Worm (Caenorhabditis elegans) whole organism, L2 larva: Measurements from ENCODE around the gene folr-1.

Experiments used
- C34F6.9 ChIP-seq: fragments of 150-350 bp; optimal IDR thresholded peaks from 2 replicates; lab custom pipeline; 2014; ENCODE audit warnings: missing biosample characterization, missing genetic modification characterization
- R02D3.7 ChIP-seq: fragments of 150-350 bp; optimal IDR thresholded peaks from 2 replicates; lab custom pipeline; 2014; ENCODE audit warnings: missing biosample characterization, missing genetic modification characterization
- ZK546.5 ChIP-seq: sonication (generic microtip); optimal IDR thresholded peaks from 2 replicates; lab custom pipeline; 2017; ENCODE audit warnings: missing biosample characterization, missing genetic modification characterization
- alr-1 ChIP-seq: fragments of 150-350 bp; optimal IDR thresholded peaks from 2 replicates; lab custom pipeline; 2014; ENCODE audit warnings: missing biosample characterization, missing genetic modification characterization
- aly-2 ChIP-seq: fragments of 150-350 bp; optimal IDR thresholded peaks from 2 replicates; lab custom pipeline; 2014; ENCODE audit warnings: missing biosample characterization, missing genetic modification characterization
- ama-1 ChIP-seq: fragments of 150-350 bp; optimal IDR thresholded peaks from 2 replicates; lab custom pipeline; 2018; ENCODE audit warnings: inconsistent platforms
- blmp-1 ChIP-seq: sonication (generic microtip); optimal IDR thresholded peaks from 2 replicates; lab custom pipeline; 2017; ENCODE audit warnings: missing genetic modification characterization, mild to moderate bottlenecking, missing compliant biosample characterization, antibody characterized with exemption, moderate library complexity; ENCODE audit not compliant: insufficient read depth
- ceh-16 ChIP-seq: fragments of 150-350 bp; optimal IDR thresholded peaks from 2 replicates; lab custom pipeline; 2014; ENCODE audit warnings: missing biosample characterization, missing genetic modification characterization
- elt-1 ChIP-seq: fragments of 150-350 bp; optimal IDR thresholded peaks from 2 replicates; lab custom pipeline; 2014; ENCODE audit warnings: missing biosample characterization, missing genetic modification characterization
- elt-3 ChIP-seq: sonication (generic microtip); optimal IDR thresholded peaks from 2 replicates; lab custom pipeline; 2017; ENCODE audit warnings: missing biosample characterization, missing genetic modification characterization
- fos-1 ChIP-seq: fragments of 150-350 bp; optimal IDR thresholded peaks from 2 replicates; lab custom pipeline; 2014; ENCODE audit warnings: missing biosample characterization, missing genetic modification characterization
- lin-11 ChIP-seq: fragments of 150-350 bp; sonication (generic microtip); optimal IDR thresholded peaks from 2 replicates; lab custom pipeline; 2014; ENCODE audit warnings: missing biosample characterization, missing genetic modification characterization, inconsistent platforms, mixed read lengths
- lsy-2 ChIP-seq, 2 experiments: fragments of 150-350 bp in 1 of 2; sonication (generic microtip) in 1 of 2; optimal IDR thresholded peaks; 2 replicates each; lab custom pipeline; 2014 to 2017; ENCODE audit warnings: missing biosample characterization in 2 of 2, missing genetic modification characterization in 2 of 2
- mab-5 ChIP-seq: fragments of 150-350 bp; optimal IDR thresholded peaks from 2 replicates; lab custom pipeline; 2014; ENCODE audit warnings: missing biosample characterization, missing genetic modification characterization
- mbf-1 ChIP-seq: sonication (generic microtip); optimal IDR thresholded peaks from 2 replicates; lab custom pipeline; 2017; ENCODE audit warnings: missing biosample characterization, missing genetic modification characterization
- mdl-1 ChIP-seq, 2 experiments: fragments of 150-350 bp in 1 of 2; sonication (generic microtip) in 1 of 2; optimal IDR thresholded peaks; 2 replicates each; lab custom pipeline; 2017; ENCODE audit warnings: missing biosample characterization in 2 of 2, missing genetic modification characterization in 2 of 2
- nhr-10 ChIP-seq: sonication (generic microtip); optimal IDR thresholded peaks from 2 replicates; lab custom pipeline; 2017; ENCODE audit warnings: missing biosample characterization, missing genetic modification characterization
- nhr-11 ChIP-seq: fragments of 150-350 bp; optimal IDR thresholded peaks from 2 replicates; lab custom pipeline; 2014; ENCODE audit warnings: missing biosample characterization, missing genetic modification characterization
- nhr-12 ChIP-seq: fragments of 150-350 bp; optimal IDR thresholded peaks from 2 replicates; lab custom pipeline; 2014; ENCODE audit warnings: missing biosample characterization, missing genetic modification characterization
- nhr-129 ChIP-seq: fragments of 150-350 bp; optimal IDR thresholded peaks from 2 replicates; lab custom pipeline; 2014; ENCODE audit warnings: missing biosample characterization, missing genetic modification characterization
- nhr-21 ChIP-seq: fragments of 150-350 bp; optimal IDR thresholded peaks from 2 replicates; lab custom pipeline; 2014; ENCODE audit warnings: missing biosample characterization, missing genetic modification characterization
- nhr-237 ChIP-seq: fragments of 150-350 bp; optimal IDR thresholded peaks from 2 replicates; lab custom pipeline; 2014; ENCODE audit warnings: missing biosample characterization, missing genetic modification characterization
- nhr-6 ChIP-seq: fragments of 150-350 bp; optimal IDR thresholded peaks from 2 replicates; lab custom pipeline; 2014; ENCODE audit warnings: missing biosample characterization, missing genetic modification characterization
- nhr-77 ChIP-seq: fragments of 150-350 bp; optimal IDR thresholded peaks from 2 replicates; lab custom pipeline; 2014; ENCODE audit warnings: missing biosample characterization, missing genetic modification characterization
- peb-1 ChIP-seq: fragments of 150-350 bp; optimal IDR thresholded peaks from 2 replicates; lab custom pipeline; 2014; ENCODE audit warnings: missing biosample characterization, missing genetic modification characterization
- sem-4 ChIP-seq: fragments of 150-350 bp; optimal IDR thresholded peaks from 2 replicates; lab custom pipeline; 2014; ENCODE audit warnings: missing biosample characterization, missing genetic modification reagents, missing genetic modification characterization
- sma-3 ChIP-seq: sonication (generic microtip); optimal IDR thresholded peaks from 2 replicates; lab custom pipeline; 2016; ENCODE audit warnings: missing genetic modification reagents, missing genetic modification characterization, missing compliant biosample characterization
- unc-39 ChIP-seq: fragments of 150-350 bp; optimal IDR thresholded peaks from 2 replicates; lab custom pipeline; 2014; ENCODE audit warnings: missing biosample characterization, missing genetic modification characterization
- unc-55 ChIP-seq: fragments of 150-350 bp; sonication (generic microtip); optimal IDR thresholded peaks from 3 replicates; lab custom pipeline; 2014; ENCODE audit warnings: missing biosample characterization, missing genetic modification reagents, missing genetic modification characterization
- unc-62 ChIP-seq: fragments of 150-350 bp; optimal IDR thresholded peaks from 2 replicates; lab custom pipeline; 2014; ENCODE audit warnings: missing biosample characterization, missing genetic modification reagents, missing genetic modification characterization
- zag-1 ChIP-seq: fragments of 150-350 bp; optimal IDR thresholded peaks from 2 replicates; lab custom pipeline; 2014; ENCODE audit warnings: missing biosample characterization, missing genetic modification characterization
- ztf-1 ChIP-seq: fragments of 200-800 bp; sonication (Bioruptor generic); conservative IDR thresholded peaks from 2 replicates; pipeline ENCODE4 v1.3.6; 2022; ENCODE audit warnings: missing genetic modification characterization, missing compliant biosample characterization
- ztf-11 ChIP-seq: sonication (generic microtip); optimal IDR thresholded peaks from 2 replicates; lab custom pipeline; 2017; ENCODE audit warnings: missing biosample characterization, missing genetic modification characterization
- ztf-4 ChIP-seq: fragments of 150-350 bp; optimal IDR thresholded peaks from 2 replicates; lab custom pipeline; 2014; ENCODE audit warnings: missing biosample characterization, missing genetic modification characterization

folr-1 gene

DNA sequence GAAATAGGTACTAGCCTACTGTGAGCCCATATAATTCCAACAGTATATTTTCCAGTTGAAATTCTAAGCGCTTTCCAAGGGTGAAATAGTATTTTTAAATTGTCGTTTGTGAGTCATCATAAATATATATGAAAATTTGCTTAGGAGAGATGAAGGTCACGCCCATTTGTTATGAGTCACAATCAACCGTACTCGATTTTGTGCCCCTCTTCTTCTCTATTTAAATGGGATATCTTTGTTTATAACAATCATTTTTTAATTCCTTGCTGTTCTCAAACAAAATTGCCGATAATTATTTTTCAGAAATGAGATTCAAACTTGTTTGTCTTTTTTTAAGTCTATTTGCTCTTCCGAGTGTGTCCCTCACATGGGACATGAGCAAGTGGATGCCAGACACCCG, at the start of gene folr-1:
TSS of gene folr-1 (plus strand) at position 301 of the 400 bp plus-strand sequence.
- TF ChIP-seq ztf-11 (tag; lab: Kevin White, UChicago) (no peak), peb-1 (tag; lab: Kevin White, UChicago) (no peak), ceh-16 (tag; lab: Kevin White, UChicago) (no peak)

DNA sequence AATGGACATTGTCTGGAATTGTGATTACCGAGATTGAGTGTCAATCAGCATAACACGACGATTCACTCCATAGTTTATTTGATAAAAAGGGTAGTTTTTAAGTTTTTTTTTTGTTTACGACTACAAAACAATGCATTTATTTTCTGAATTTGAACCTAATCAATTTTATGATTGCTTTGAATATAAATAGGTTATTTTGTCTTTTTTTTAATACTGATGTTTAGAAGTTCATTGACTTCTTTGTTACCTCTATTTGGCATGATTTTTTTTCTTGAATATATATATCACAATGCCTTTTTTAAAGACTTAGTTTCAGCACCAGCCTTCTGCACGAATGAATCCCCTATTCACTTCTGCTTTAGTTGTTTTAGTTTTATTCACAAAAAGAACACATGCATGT, 49.6 kb upstream of the folr-1 start, which contains the start of gene R07B1.13:
TSS of gene R07B1.13 (plus strand) at position 301 of the 400 bp plus-strand sequence.
- TF ChIP-seq nhr-11 (tag; lab: Kevin White, UChicago) (no peak), peb-1 (tag; lab: Kevin White, UChicago) (no peak), lin-11 (tag; lab: Kevin White, UChicago) (no peak), elt-1 (no peak), nhr-10 (tag; lab: Kevin White, UChicago) (no peak), sma-3 (no peak), nhr-6 (tag; lab: Kevin White, UChicago) (no peak), ZK546.5 (tag; lab: Kevin White, UChicago) (no peak), C34F6.9 (tag; lab: Kevin White, UChicago) (no peak), nhr-237 (tag; lab: Kevin White, UChicago) (no peak), nhr-21 (tag; lab: Kevin White, UChicago) (no peak), aly-2 (tag; lab: Kevin White, UChicago) (no peak), ztf-4 (tag; lab: Kevin White, UChicago) (no peak), nhr-77 (tag; lab: Kevin White, UChicago) (no peak), sem-4 (tag; lab: Kevin White, UChicago) (no peak), mdl-1 (tag; optimal IDR thresholded peaks at IDR 0.05; lab: Kevin White, UChicago) (no peak), R02D3.7 (tag; lab: Kevin White, UChicago) (no peak), lsy-2 (tag; optimal IDR thresholded peaks at IDR 0.05; lab: Kevin White, UChicago) (no peak), zag-1 (tag; lab: Kevin White, UChicago) (no peak), unc-55 (GFP tag; lab: Kevin White, UChicago) (no peak)
- TF ChIP-seq, all 48 proteins: peak for 0

DNA sequence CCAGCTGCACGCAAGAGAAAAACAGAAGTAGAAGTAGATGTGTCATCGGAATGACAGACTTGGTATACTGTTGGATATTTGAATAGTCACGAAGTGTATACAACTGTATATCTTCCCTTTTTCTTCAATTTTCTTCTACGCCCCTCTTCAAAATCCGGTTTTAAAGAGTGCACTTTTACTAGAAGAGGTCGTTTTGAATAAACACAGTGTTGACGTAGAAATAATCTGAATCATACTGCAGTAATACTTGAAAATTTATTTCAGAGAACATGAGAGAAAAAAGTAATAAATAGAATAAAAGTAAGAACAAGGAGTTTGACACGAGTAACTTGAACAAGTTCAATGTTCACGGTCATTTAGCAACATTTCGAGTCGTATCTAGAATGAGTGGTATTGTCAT, 46.5 kb upstream of the folr-1 start, which contains the start of gene R07B1.8:
TSS of gene R07B1.8 (minus strand) at position 101 of the 400 bp plus-strand sequence.
- TF ChIP-seq ama-1 (lab: Kevin White, UChicago) (no peak), ztf-4 (tag; lab: Kevin White, UChicago) (no peak), unc-62 (GFP tag; lab: Kevin White, UChicago) (no peak), C34F6.9 (tag; lab: Kevin White, UChicago) (no peak), elt-3 (tag; lab: Kevin White, UChicago) (no peak), ceh-16 (tag; lab: Kevin White, UChicago) (no peak), nhr-12 (tag; lab: Kevin White, UChicago) (no peak), unc-39 (tag; lab: Kevin White, UChicago) (no peak), unc-55 (GFP tag; lab: Kevin White, UChicago) (no peak), blmp-1 (tag; lab: Kevin White, UChicago) (no peak)

DNA sequence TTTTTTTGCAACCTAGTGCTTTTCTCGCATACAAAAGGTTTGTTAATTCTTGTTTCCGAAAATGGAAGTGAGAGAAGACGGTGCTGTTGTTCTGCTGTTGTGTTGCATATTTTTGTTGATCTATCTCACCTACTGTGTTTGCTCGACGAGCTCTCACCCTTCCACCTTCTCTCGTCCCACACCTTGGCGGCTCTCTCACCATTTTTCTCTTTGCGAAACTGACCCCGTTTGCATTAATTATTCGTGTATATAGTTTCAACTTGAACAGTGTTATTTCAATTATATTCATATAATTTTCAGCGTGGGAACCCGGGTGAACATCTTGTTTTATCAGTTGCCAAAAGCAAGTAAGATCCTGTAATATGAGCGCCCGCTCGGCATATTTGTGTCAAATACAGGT, 42.0 kb upstream of the folr-1 start, which contains the start of gene R07B1.9:
TSS of gene R07B1.9 (plus strand) at position 301 of the 400 bp plus-strand sequence.
- no peak for TF ChIP-seq mab-5 (tag; lab: Kevin White, UChicago)
- TF ChIP-seq C34F6.9 (tag; lab: Kevin White, UChicago), result no peak
- TF ChIP-seq zag-1 (tag; lab: Kevin White, UChicago), result no peak
- no peak for TF ChIP-seq nhr-12 (tag; lab: Kevin White, UChicago)
- no peak for TF ChIP-seq mbf-1 (tag; lab: Kevin White, UChicago)
- no peak for TF ChIP-seq ama-1 (lab: Kevin White, UChicago)
- TF ChIP-seq elt-1, result no peak
- no peak for TF ChIP-seq fos-1
- no peak for TF ChIP-seq elt-3 (tag; lab: Kevin White, UChicago)
- TF ChIP-seq unc-62 (GFP tag; lab: Kevin White, UChicago), result no peak
- no peak for TF ChIP-seq lsy-2 (tag; optimal IDR thresholded peaks at IDR 0.05; lab: Kevin White, UChicago)
- TF ChIP-seq nhr-10 (tag; lab: Kevin White, UChicago), result no peak
- TF ChIP-seq mdl-1 (tag; optimal IDR thresholded peaks at IDR 0.05; lab: Kevin White, UChicago), result no peak
- no peak for TF ChIP-seq nhr-21 (tag; lab: Kevin White, UChicago)
- no peak for TF ChIP-seq ztf-1
- TF ChIP-seq nhr-129 (tag; lab: Kevin White, UChicago), result no peak
- TF ChIP-seq blmp-1 (tag; lab: Kevin White, UChicago), result no peak
- TF ChIP-seq nhr-237 (tag; lab: Kevin White, UChicago), result no peak
- no peak for TF ChIP-seq alr-1 (tag; lab: Kevin White, UChicago)
